Worm (Caenorhabditis elegans) whole organism, young adult: ENCODE results near the gene R05G6.5.
A peak's percentile ranks its signal among the peaks of the same experiment; 100 is the strongest.

ENCODE experiments used
- B0261.1 ChIP-seq: sonication (generic microtip); optimal IDR thresholded peaks from 2 replicates; lab custom pipeline; 2016; ENCODE audit warnings: mild to moderate bottlenecking, missing genetic modification characterization, moderate library complexity, missing compliant biosample characterization
- F33H1.4 ChIP-seq: fragments of 200-800 bp; sonication (Bioruptor generic); IDR thresholded peaks from 2 replicates; pipeline ENCODE4 v1.3.6; 2022; ENCODE audit warnings: missing genetic modification reagents, missing genetic modification characterization, missing compliant biosample characterization
- F49E8.2 ChIP-seq: sonication (generic microtip); optimal IDR thresholded peaks from 3 replicates; lab custom pipeline; 2017; ENCODE audit warnings: missing genetic modification characterization, mild to moderate bottlenecking, missing compliant biosample characterization, antibody characterized with exemption, moderate library complexity; ENCODE audit not compliant: insufficient read depth
- F52B5.7 ChIP-seq: sonication (generic microtip); optimal IDR thresholded peaks from 2 replicates; lab custom pipeline; 2016; ENCODE audit warnings: mild to moderate bottlenecking, missing genetic modification characterization, missing compliant biosample characterization
- K11D2.4 ChIP-seq: fragments of 200-800 bp; sonication (Bioruptor generic); IDR thresholded peaks from 2 replicates; pipeline ENCODE4 v1.3.6; 2022; ENCODE audit warnings: missing genetic modification reagents, missing genetic modification characterization, missing compliant biosample characterization
- T07F8.4 ChIP-seq: sonication (generic microtip); optimal IDR thresholded peaks from 2 replicates; lab custom pipeline; 2016; ENCODE audit warnings: mild to moderate bottlenecking, missing genetic modification characterization, moderate library complexity, missing compliant biosample characterization
- Y53F4B.3 ChIP-seq: fragments of 200-800 bp; sonication (Bioruptor generic); IDR thresholded peaks from 2 replicates; pipeline ENCODE4 v1.3.6; 2022; ENCODE audit warnings: missing genetic modification reagents, missing genetic modification characterization, missing compliant biosample characterization
- Y95B8A.8 ChIP-seq: fragments of 200-800 bp; sonication (Bioruptor generic); IDR thresholded peaks from 2 replicates; pipeline ENCODE4 v1.3.6; 2022; ENCODE audit warnings: missing genetic modification reagents, missing genetic modification characterization, missing compliant biosample characterization
- ama-1 ChIP-seq, 3 experiments: fragments of 150-350 bp in 1 of 3; sonication (generic microtip) in 2 of 3; optimal IDR thresholded peaks; 2 replicates each; lab custom pipeline; 2014 to 2018; ENCODE audit warnings: missing biosample characterization in 2 of 3, missing genetic modification characterization in 2 of 3, missing genetic modification reagents in 2 of 3
- aptf-3 ChIP-seq: fragments of 200-800 bp; sonication (Bioruptor generic); IDR thresholded peaks from 2 replicates; pipeline ENCODE4 v1.3.6; 2022; ENCODE audit warnings: missing genetic modification characterization, missing compliant biosample characterization
- atf-7 ChIP-seq: sonication (generic microtip); optimal IDR thresholded peaks from 2 replicates; lab custom pipeline; 2017; ENCODE audit warnings: mild to moderate bottlenecking, missing genetic modification characterization, missing compliant biosample characterization
- athp-1 ChIP-seq: sonication (generic microtip); optimal IDR thresholded peaks from 2 replicates; lab custom pipeline; 2017; ENCODE audit warnings: mild to moderate bottlenecking, missing genetic modification characterization, missing compliant biosample characterization
- cebp-1 ChIP-seq, 2 experiments: fragments of 200-800 bp in 1 of 2; sonication (Bioruptor generic) in 1 of 2; sonication (generic microtip) in 1 of 2; IDR thresholded peaks in 1 of 2; optimal IDR thresholded peaks in 1 of 2; 2 replicates each; pipeline versions ENCODE4 v1.3.6 to Lab custom; 2017 to 2022; ENCODE audit warnings: missing compliant biosample characterization in 2 of 2, missing genetic modification characterization in 2 of 2, mild to moderate bottlenecking in 1 of 2, missing genetic modification reagents in 1 of 2, moderate library complexity in 1 of 2
- cebp-2 ChIP-seq: fragments of 200-800 bp; sonication (Bioruptor generic); IDR thresholded peaks from 2 replicates; pipeline ENCODE4 v1.3.6; 2022; ENCODE audit warnings: missing genetic modification characterization, missing compliant biosample characterization
- ceh-27 ChIP-seq: fragments of 200-800 bp; sonication (Bioruptor generic); optimal IDR thresholded peaks from 2 replicates; lab custom pipeline; 2018; ENCODE audit warnings: mild to moderate bottlenecking, missing genetic modification characterization, moderate library complexity, missing compliant biosample characterization
- dox-1 ChIP-seq: fragments of 200-800 bp; sonication (Bioruptor generic); IDR thresholded peaks from 2 replicates; pipeline ENCODE4 v1.3.6; 2022; ENCODE audit warnings: missing genetic modification reagents, missing genetic modification characterization, missing compliant biosample characterization
- egl-44 ChIP-seq: fragments of 200-800 bp; sonication (Bioruptor generic); IDR thresholded peaks from 2 replicates; pipeline ENCODE4 v1.3.6; 2022; ENCODE audit warnings: missing genetic modification reagents, missing genetic modification characterization, missing compliant biosample characterization
- him-1 ChIP-seq: sonication (generic microtip); optimal IDR thresholded peaks from 2 replicates; lab custom pipeline; 2016; ENCODE audit warnings: missing genotype, missing genetic modification reagents, missing genetic modification characterization, missing compliant biosample characterization
- hmg-20 ChIP-seq: fragments of 200-800 bp; sonication (Bioruptor generic); IDR thresholded peaks from 2 replicates; pipeline ENCODE4 v1.3.6; 2022; ENCODE audit warnings: missing genetic modification reagents, missing genetic modification characterization, missing compliant biosample characterization
- let-607 ChIP-seq, 2 experiments: fragments of 200-800 bp in 1 of 2; sonication (Bioruptor generic) in 1 of 2; sonication (generic microtip) in 1 of 2; optimal IDR thresholded peaks; 2 replicates each; lab custom pipeline; 2016 to 2018; ENCODE audit warnings: mild to moderate bottlenecking in 2 of 2, missing compliant biosample characterization in 2 of 2, missing genetic modification characterization in 2 of 2, moderate library complexity in 2 of 2, missing genotype in 1 of 2
- lin-26 ChIP-seq: fragments of 200-800 bp; sonication (Bioruptor generic); IDR thresholded peaks from 2 replicates; pipeline ENCODE4 v1.3.6; 2022; ENCODE audit warnings: missing genetic modification reagents, missing genetic modification characterization, missing compliant biosample characterization
- lin-40 ChIP-seq: sonication (generic microtip); optimal IDR thresholded peaks from 2 replicates; lab custom pipeline; 2016; ENCODE audit warnings: missing genetic modification characterization, mild to moderate bottlenecking, missing compliant biosample characterization, missing genotype, missing genetic modification reagents
- lir-1 ChIP-seq: fragments of 200-800 bp; sonication (Bioruptor generic); conservative IDR thresholded peaks from 2 replicates; pipeline ENCODE4 v1.3.6; 2022; ENCODE audit warnings: missing genetic modification reagents, missing genetic modification characterization, missing compliant biosample characterization
- lsl-1 ChIP-seq: fragments of 200-800 bp; sonication (Bioruptor generic); optimal IDR thresholded peaks from 2 replicates; lab custom pipeline; 2018; ENCODE audit warnings: mild to moderate bottlenecking, missing genetic modification characterization, moderate library complexity, missing compliant biosample characterization
- madf-10 ChIP-seq: sonication (generic microtip); optimal IDR thresholded peaks from 2 replicates; lab custom pipeline; 2016; ENCODE audit warnings: mild to moderate bottlenecking, missing genetic modification characterization, missing compliant biosample characterization
- mel-28 ChIP-seq: sonication (generic microtip); optimal IDR thresholded peaks from 2 replicates; lab custom pipeline; 2016; ENCODE audit warnings: borderline replicate concordance, mild to moderate bottlenecking, missing genetic modification characterization, missing compliant biosample characterization
- mes-4 ChIP-seq: sonication (generic microtip); optimal IDR thresholded peaks from 2 replicates; lab custom pipeline; 2016; ENCODE audit warnings: missing genotype, missing genetic modification characterization, missing compliant biosample characterization
- mxl-1 ChIP-seq: sonication (generic microtip); optimal IDR thresholded peaks from 2 replicates; lab custom pipeline; 2016; ENCODE audit warnings: missing genetic modification characterization, missing compliant biosample characterization
- nfya-1 ChIP-seq: sonication (generic microtip); optimal IDR thresholded peaks from 2 replicates; lab custom pipeline; 2017; ENCODE audit warnings: antibody characterized with exemption, missing compliant biosample characterization, missing genetic modification characterization, borderline replicate concordance; ENCODE audit not compliant: insufficient read depth
- nhr-27 ChIP-seq: fragments of 200-800 bp; sonication (Bioruptor generic); optimal IDR thresholded peaks from 2 replicates; lab custom pipeline; 2018; ENCODE audit warnings: mild to moderate bottlenecking, missing genetic modification characterization, moderate library complexity, missing compliant biosample characterization
- pbrm-1 ChIP-seq: fragments of 200-800 bp; sonication (Bioruptor generic); IDR thresholded peaks from 2 replicates; pipeline ENCODE4 v1.3.6; 2022; ENCODE audit warnings: missing genetic modification reagents, missing genetic modification characterization, missing compliant biosample characterization
- rcor-1 ChIP-seq: fragments of 200-800 bp; sonication (Bioruptor generic); IDR thresholded peaks from 2 replicates; pipeline ENCODE4 v1.3.6; 2022; ENCODE audit warnings: missing genetic modification reagents, missing genetic modification characterization, missing compliant biosample characterization
- rec-8 ChIP-seq, 2 experiments: sonication (generic microtip); optimal IDR thresholded peaks; 2 replicates each; lab custom pipeline; 2016; ENCODE audit warnings: mild to moderate bottlenecking in 2 of 2, missing genetic modification characterization in 2 of 2, missing genetic modification reagents in 2 of 2, missing genotype in 2 of 2, missing biosample characterization in 1 of 2, missing compliant biosample characterization in 1 of 2, moderate library complexity in 1 of 2
- repo-1 ChIP-seq: sonication (generic microtip); optimal IDR thresholded peaks from 2 replicates; lab custom pipeline; 2017; ENCODE audit warnings: mild to moderate bottlenecking, missing genetic modification characterization, missing compliant biosample characterization
- rpc-1 ChIP-seq, 2 experiments: fragments of 150-350 bp in 1 of 2; sonication (generic microtip) in 1 of 2; optimal IDR thresholded peaks; 2 replicates each; lab custom pipeline; 2014 to 2018; ENCODE audit warnings: missing biosample characterization in 1 of 2, missing genetic modification characterization in 1 of 2, missing genetic modification reagents in 1 of 2, missing genotype in 1 of 2
- snpc-1.3 ChIP-seq: sonication (generic microtip); optimal IDR thresholded peaks from 2 replicates; lab custom pipeline; 2017; ENCODE audit warnings: missing genetic modification characterization, mild to moderate bottlenecking, missing compliant biosample characterization, antibody characterized with exemption, moderate library complexity, missing genotype, missing genetic modification reagents; ENCODE audit not compliant: insufficient read depth
- somi-1 ChIP-seq: fragments of 200-800 bp; sonication (Bioruptor generic); optimal IDR thresholded peaks from 2 replicates; lab custom pipeline; 2018; ENCODE audit warnings: mild to moderate bottlenecking, missing genetic modification characterization, missing compliant biosample characterization
- tbp1 ChIP-seq: fragments of 200-800 bp; sonication (Bioruptor generic); optimal IDR thresholded peaks from 2 replicates; lab custom pipeline; 2018; ENCODE audit warnings: mild to moderate bottlenecking, missing genetic modification characterization, missing compliant biosample characterization
- unc-130 ChIP-seq: sonication (generic microtip); optimal IDR thresholded peaks from 2 replicates; lab custom pipeline; 2016; ENCODE audit warnings: missing genetic modification reagents, missing genetic modification characterization, missing compliant biosample characterization
- ztf-18 ChIP-seq: sonication (generic microtip); optimal IDR thresholded peaks from 2 replicates; lab custom pipeline; 2016; ENCODE audit warnings: missing genotype, mild to moderate bottlenecking, missing genetic modification characterization, missing compliant biosample characterization
- ztf-25 ChIP-seq: fragments of 200-800 bp; sonication (Bioruptor generic); IDR thresholded peaks from 2 replicates; pipeline ENCODE4 v1.3.6; 2022; ENCODE audit warnings: missing genetic modification reagents, missing genetic modification characterization, missing compliant biosample characterization
- ztf-28 ChIP-seq: fragments of 200-800 bp; sonication (Bioruptor generic); IDR thresholded peaks from 2 replicates; pipeline ENCODE4 v1.3.6; 2022; ENCODE audit warnings: missing genetic modification reagents, missing genetic modification characterization, missing compliant biosample characterization
- ztf-6 ChIP-seq: fragments of 200-800 bp; sonication (Bioruptor generic); IDR thresholded peaks from 2 replicates; pipeline ENCODE4 v1.3.6; 2022; ENCODE audit warnings: missing genetic modification reagents, missing genetic modification characterization, missing compliant biosample characterization

The R05G6.5 gene

DNA sequence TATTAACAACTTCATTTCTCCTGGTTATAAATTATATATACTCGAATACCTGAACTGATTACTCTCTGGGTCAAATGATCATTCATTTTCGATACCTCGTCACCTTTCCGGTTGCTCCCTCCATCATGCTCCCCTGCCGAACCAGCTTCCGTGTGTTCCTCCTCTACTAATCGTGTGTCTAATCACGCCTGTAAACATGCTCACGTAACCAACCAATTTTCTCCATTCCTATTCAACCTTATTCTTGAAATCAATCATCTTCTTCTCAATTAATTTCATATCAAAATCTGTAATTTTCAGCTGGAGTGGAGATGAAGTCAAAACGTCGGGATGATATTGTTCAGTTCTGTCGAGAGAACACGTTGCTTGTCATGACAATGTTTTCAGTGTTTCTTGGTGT lies 4.8 kb upstream of the R05G6.5 start, which contains the start of gene glt-6:
glt-6 (plus strand) TSS at position 301 of the 400 bp plus-strand sequence.
- TF ChIP-seq mxl-1 (tag; lab: Kevin White, UChicago) (no peak), nhr-27 (tag; lab: Kevin White, UChicago) (no peak)

- TF ChIP-seq repo-1 = peak; percentile 88
- no peak for TF ChIP-seq let-607 (tag; optimal IDR thresholded peaks at IDR 0.05; lab: Kevin White, UChicago)
- TF ChIP-seq lin-40 (tag; lab: Kevin White, UChicago) = peak; percentile 35
- peak; percentile 15 for TF ChIP-seq mes-4 (tag; lab: Kevin White, UChicago)
- TF ChIP-seq dox-1 (GFP tag; lab: Robert Waterston, UW) = no peak
- TF ChIP-seq athp-1 (tag; lab: Kevin White, UChicago) = peak; percentile 52
- TF ChIP-seq egl-44 = no peak
- no peak for TF ChIP-seq ztf-25 (GFP tag; lab: Robert Waterston, UW)
- TF ChIP-seq F52B5.7 (tag; lab: Kevin White, UChicago) = peak; percentile 22
- TF ChIP-seq rec-8 (tag; optimal IDR thresholded peaks at IDR 0.05; lab: Kevin White, UChicago) = peak in 1 of 2 experiments; percentile 18
- peak; percentile 39 for TF ChIP-seq tbp1
- TF ChIP-seq snpc-1.3 (tag; lab: Kevin White, UChicago) = peak; percentile 78
- TF ChIP-seq Y53F4B.3 (GFP tag; lab: Robert Waterston, UW) = no peak
- no peak for TF ChIP-seq cebp-1 (GFP tag; IDR thresholded peaks at IDR 0.05; lab: Robert Waterston, UW)
- peak; percentile 65 for TF ChIP-seq cebp-1 (tag; optimal IDR thresholded peaks at IDR 0.05; lab: Kevin White, UChicago)
- TF ChIP-seq rcor-1 (GFP tag; lab: Robert Waterston, UW) = peak; percentile 24
- TF ChIP-seq nfya-1 (tag; lab: Kevin White, UChicago) = no peak
- peak; percentile 20 for TF ChIP-seq unc-130 (GFP tag; lab: Kevin White, UChicago)
- no peak for TF ChIP-seq K11D2.4 (GFP tag; lab: Robert Waterston, UW)
- TF ChIP-seq F33H1.4 = peak; percentile 20; the same call in 1 of the 2 replicates
- no peak for TF ChIP-seq rpc-1 (optimal IDR thresholded peaks at IDR 0.05; lab: Kevin White, UChicago)
- no peak for TF ChIP-seq rpc-1 (tag; optimal IDR thresholded peaks at IDR 0.05; lab: Kevin White, UChicago)
- TF ChIP-seq Y95B8A.8 (GFP tag; lab: Robert Waterston, UW) = peak; percentile 73
- peak; percentile 93 for TF ChIP-seq ama-1 (optimal IDR thresholded peaks at IDR 0.05; lab: Kevin White, UChicago)
- peak; percentile 54 to 70 for TF ChIP-seq ama-1 (GFP tag; optimal IDR thresholded peaks at IDR 0.05; lab: Kevin White, UChicago)
- peak; percentile 55; the same call in 1 of the 2 replicates for TF ChIP-seq lin-26 (GFP tag; lab: Robert Waterston, UW)
- TF ChIP-seq ztf-6 (GFP tag; lab: Robert Waterston, UW) = no peak
- no peak for TF ChIP-seq ceh-27
- no peak for TF ChIP-seq T07F8.4 (tag; lab: Kevin White, UChicago)
- peak; percentile 52 for TF ChIP-seq madf-10
- peak; percentile 11 for TF ChIP-seq lsl-1
- peak; percentile 19; the same call in 1 of the 2 replicates for TF ChIP-seq lir-1 (GFP tag; lab: Robert Waterston, UW)
- peak; percentile 79; the same call in 1 of the 2 replicates for TF ChIP-seq cebp-2 (GFP tag; lab: Robert Waterston, UW)
- peak; percentile 3 for TF ChIP-seq him-1 (tag; lab: Kevin White, UChicago)
- TF ChIP-seq hmg-20 (GFP tag; lab: Robert Waterston, UW) = no peak
- no peak for TF ChIP-seq ztf-28 (GFP tag; lab: Robert Waterston, UW)
- no peak for TF ChIP-seq aptf-3 (GFP tag; lab: Robert Waterston, UW)
- no peak for TF ChIP-seq somi-1
- peak; percentile 61; the same call in 1 of the 2 replicates for TF ChIP-seq pbrm-1 (GFP tag; lab: Robert Waterston, UW)
- TF ChIP-seq atf-7 (tag; lab: Kevin White, UChicago) = no peak
- no peak for TF ChIP-seq mel-28
- no peak for TF ChIP-seq B0261.1
- TF ChIP-seq ztf-18 (tag; lab: Kevin White, UChicago) = no peak
- TF ChIP-seq F49E8.2 = peak; percentile 59
These were observed 2.2 kb upstream of the R05G6.5 start for ce11 chrIV:7505866-7506488.
